Worm (Caenorhabditis elegans) whole organism, early embryonic: ENCODE results near the gene str-207.

Experiments
- B0310.2 ChIP-seq: sonication (generic microtip); optimal IDR thresholded peaks from 2 replicates; lab custom pipeline; 2016; ENCODE audit warnings: mild to moderate bottlenecking, missing genetic modification characterization, missing compliant biosample characterization
- F13C5.2 ChIP-seq: sonication (generic microtip); optimal IDR thresholded peaks from 2 replicates; lab custom pipeline; 2017; ENCODE audit warnings: mild to moderate bottlenecking, missing genetic modification characterization, inconsistent platforms, missing compliant biosample characterization
- ama-1 ChIP-seq: fragments of 150-350 bp; optimal IDR thresholded peaks from 2 replicates; lab custom pipeline; 2014
- ceh-36 ChIP-seq: sonication (generic microtip); optimal IDR thresholded peaks from 2 replicates; lab custom pipeline; 2016; ENCODE audit warnings: missing genetic modification characterization, inconsistent platforms, missing compliant biosample characterization
- ets-7 ChIP-seq: sonication (generic microtip); optimal IDR thresholded peaks from 2 replicates; lab custom pipeline; 2016; ENCODE audit warnings: missing genotype, missing genetic modification characterization, missing compliant biosample characterization
- hmg-4 ChIP-seq: fragments of 200-800 bp; sonication (Bioruptor generic); optimal IDR thresholded peaks from 2 replicates; lab custom pipeline; 2018; ENCODE audit warnings: mild to moderate bottlenecking, missing genetic modification characterization, missing compliant biosample characterization
- hnd-1 ChIP-seq: sonication (generic microtip); optimal IDR thresholded peaks from 2 replicates; lab custom pipeline; 2016; ENCODE audit warnings: missing genetic modification characterization, missing compliant biosample characterization
- pes-1 ChIP-seq: fragments of 200-800 bp; sonication (Bioruptor generic); IDR thresholded peaks from 2 replicates; pipeline ENCODE4 v1.3.6; 2022; ENCODE audit warnings: missing genetic modification reagents, missing genetic modification characterization, missing compliant biosample characterization
- sea-1 ChIP-seq: fragments of 200-800 bp; sonication (Bioruptor generic); conservative IDR thresholded peaks from 2 replicates; pipeline ENCODE4 v1.3.6; 2022; ENCODE audit warnings: missing genetic modification characterization, missing compliant biosample characterization
- tra-4 ChIP-seq: sonication (generic microtip); optimal IDR thresholded peaks from 2 replicates; lab custom pipeline; 2017; ENCODE audit warnings: missing genetic modification characterization, missing compliant biosample characterization

DNA sequence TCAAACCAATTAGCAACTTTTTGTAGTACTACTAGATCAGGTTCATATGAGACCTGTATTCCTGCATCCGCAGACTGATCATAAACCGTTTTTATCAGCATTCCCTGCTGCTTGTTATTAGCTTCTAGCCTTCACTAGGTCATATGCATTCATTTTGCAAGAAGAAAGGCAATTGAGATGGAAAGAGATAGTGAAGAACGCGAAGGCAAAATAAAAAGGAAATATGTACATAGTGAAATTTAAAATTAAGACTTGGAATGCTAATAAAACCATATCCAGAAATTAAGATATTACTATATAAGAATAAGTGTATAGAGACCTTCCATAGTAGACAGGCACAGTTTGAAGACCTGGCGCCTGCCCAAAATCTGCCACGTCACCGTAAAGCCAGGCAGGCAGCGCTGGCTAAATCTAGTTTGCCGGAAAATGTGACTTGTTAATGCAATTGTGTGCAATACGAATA, 30.8 kb upstream of the str-207 start, which contains the start of the genes C02E7.8 and srh-23:
- TF ChIP-seq pes-1 (GFP tag; lab: Robert Waterston, UW) (no peak), F13C5.2 (no peak), sea-1 (no peak), ama-1 (lab: Kevin White, UChicago) (no peak), hmg-4 (GFP tag; lab: Kevin White, UChicago) (no peak), tra-4 (tag; lab: Kevin White, UChicago) (no peak), hnd-1 (tag; lab: Kevin White, UChicago) (no peak), ceh-36 (no peak), B0310.2 (tag; lab: Kevin White, UChicago) (no peak), ets-7 (tag; lab: Kevin White, UChicago) (no peak)
